Worm (Caenorhabditis elegans): Measurements from ENCODE around the gene Y113G7A.14.

Y113G7A.14 gene

ce11 chrV:20162290-20163104, 24.2 kb upstream of the Y113G7A.14 start (continued):
- TF ChIP-seq Y75B8A.6 (GFP tag; IDR thresholded peaks at IDR 0.05) (0 out of 2 replicates have a peak, but pooled peaks have one; percentile 57), dmd-6 (GFP tag; IDR thresholded peaks at IDR 0.05) (no peak; the same call in 1 of the 2 replicates), daf-16 (GFP tag; optimal IDR thresholded peaks at IDR 0.05) (peak in 1 of 2 experiments; percentile 16), daf-16 (tag; optimal IDR thresholded peaks at IDR 0.05) (peak; percentile 74), dpl-1 (GFP tag; optimal IDR thresholded peaks at IDR 0.05) (no peak), nhr-6 (tag; optimal IDR thresholded peaks at IDR 0.05) (no peak), set-16 (GFP tag; IDR thresholded peaks at IDR 0.05) (no peak), lin-13 (GFP tag; optimal IDR thresholded peaks at IDR 0.05) (peak; percentile 12), mes-2 (tag; optimal IDR thresholded peaks at IDR 0.05; ENCODE audit: poor library complexity, severe bottlenecking) (peak; percentile 56), unc-39 (tag; optimal IDR thresholded peaks at IDR 0.05) (no peak), F10B5.3 (tag; optimal IDR thresholded peaks at IDR 0.05) (no peak), T20F7.1 (GFP tag; optimal IDR thresholded peaks at IDR 0.05) (peak; percentile 61), lin-29 (GFP tag; IDR thresholded peaks at IDR 0.05) (no peak), zip-2 (tag; optimal IDR thresholded peaks at IDR 0.05) (peak; percentile 30), dve-1 (tag; optimal IDR thresholded peaks at IDR 0.05; ENCODE audit: insufficient read depth) (peak; percentile 82), mep-1 (tag; optimal IDR thresholded peaks at IDR 0.05) (peak; percentile 73), fos-1 (tag; optimal IDR thresholded peaks at IDR 0.05) (no peak), lsy-2 (tag; optimal IDR thresholded peaks at IDR 0.05) (peak in 1 of 2 experiments; percentile 50), mdl-1 (tag; optimal IDR thresholded peaks at IDR 0.05) (no peak), D1046.2 (GFP tag; IDR thresholded peaks at IDR 0.05) (no peak), lin-38 (GFP tag; IDR thresholded peaks at IDR 0.05) (peak; percentile 56)

ce11 chrV:20161781-20162289, 23.6 kb upstream of the Y113G7A.14 start:
- no peak for TF ChIP-seq madf-5 (GFP tag; IDR thresholded peaks at IDR 0.05)
- TF ChIP-seq egl-43 (GFP tag; IDR thresholded peaks at IDR 0.05): no peak
- no peak for TF ChIP-seq Y48G9A.11 (GFP tag; IDR thresholded peaks at IDR 0.05)
- TF ChIP-seq php-3 (GFP tag; IDR thresholded peaks at IDR 0.05): no peak
- no peak for TF ChIP-seq mdt-29 (GFP tag; IDR thresholded peaks at IDR 0.05)
- TF ChIP-seq jun-1 (tag; optimal IDR thresholded peaks at IDR 0.05): peak; percentile 11
- TF ChIP-seq dmd-8 (GFP tag; IDR thresholded peaks at IDR 0.05): 0 out of 2 replicates have a peak, but pooled peaks have one; percentile 14
- TF ChIP-seq lin-29 (GFP tag; IDR thresholded peaks at IDR 0.05): no peak
- no peak for TF ChIP-seq zag-1 (tag; optimal IDR thresholded peaks at IDR 0.05)
- TF ChIP-seq nhr-102 (tag; optimal IDR thresholded peaks at IDR 0.05): peak; percentile 33
- TF ChIP-seq aha-1 (tag): peak; percentile 79
- TF ChIP-seq duxl-1 (tag; optimal IDR thresholded peaks at IDR 0.05; ENCODE audit: poor library complexity): no peak
- TF ChIP-seq hmg-1.1 (GFP tag; IDR thresholded peaks at IDR 0.05): no peak
- 0 out of 2 replicates have a peak, but pooled peaks have one; percentile 40 for TF ChIP-seq nhr-42 (GFP tag; IDR thresholded peaks at IDR 0.05)
- TF ChIP-seq unc-62 (GFP tag; optimal IDR thresholded peaks at IDR 0.05 in 1 of 2): peak in 1 of 2 experiments; percentile 56
- TF ChIP-seq unc-62 (tag; optimal IDR thresholded peaks at IDR 0.05): no peak
- TF ChIP-seq egl-27 (tag; optimal IDR thresholded peaks at IDR 0.05): no peak
- peak in 1 of 2 experiments; percentile 76 for TF ChIP-seq hif-1 (tag; optimal IDR thresholded peaks at IDR 0.05)
- TF ChIP-seq fkh-10 (GFP tag; optimal IDR thresholded peaks at IDR 0.05): no peak
- no peak for TF ChIP-seq pqm-1 (tag; optimal IDR thresholded peaks at IDR 0.05)
- TF ChIP-seq daf-19 (GFP tag; conservative IDR thresholded peaks at IDR 0.05): no peak
- TF ChIP-seq nhr-48 (tag; optimal IDR thresholded peaks at IDR 0.05): peak; percentile 44
- TF ChIP-seq mxl-3 (GFP tag; optimal IDR thresholded peaks at IDR 0.05): no peak
- no peak for TF ChIP-seq arid-1 (GFP tag; conservative IDR thresholded peaks at IDR 0.05)
- no peak for TF ChIP-seq ceh-20 (GFP tag; IDR thresholded peaks at IDR 0.05)
- TF ChIP-seq nhr-76 (tag; optimal IDR thresholded peaks at IDR 0.05): no peak
- TF ChIP-seq ceh-44 (GFP tag; IDR thresholded peaks at IDR 0.05): no peak
- no peak for TF ChIP-seq vab-7 (GFP tag; IDR thresholded peaks at IDR 0.05)
- no peak for TF ChIP-seq ZK337.2 (GFP tag; IDR thresholded peaks at IDR 0.05)
- TF ChIP-seq lsy-2 (tag; optimal IDR thresholded peaks at IDR 0.05): no peak

All from whole organism, L4 larva.